Worm (Caenorhabditis elegans) whole organism, L4 larva: ENCODE results near the gene coh-3.

Experiments used
- F26F4.8 ChIP-seq: fragments of 200-800 bp; sonication (Bioruptor generic); conservative IDR thresholded peaks from 2 replicates; pipeline ENCODE4 v1.3.6; 2022; ENCODE audit warnings: missing genetic modification characterization, missing compliant biosample characterization
- F49E8.2 ChIP-seq: sonication (generic microtip); optimal IDR thresholded peaks from 2 replicates; lab custom pipeline; 2016; ENCODE audit warnings: missing compliant biosample characterization, mild to moderate bottlenecking, missing genetic modification characterization, borderline replicate concordance
- Y75B8A.6 ChIP-seq: fragments of 200-800 bp; sonication (Bioruptor generic); IDR thresholded peaks from 2 replicates; pipeline ENCODE4 v1.3.6; 2022; ENCODE audit warnings: missing genetic modification reagents, missing genetic modification characterization, missing compliant biosample characterization
- aha-1 ChIP-seq: fragments of 150-350 bp; peaks from one replicate; lab custom pipeline; 2014; ENCODE audit warnings: missing biosample characterization, missing genetic modification characterization
- ceh-62 ChIP-seq: sonication (generic microtip); optimal IDR thresholded peaks from 2 replicates; lab custom pipeline; 2017; ENCODE audit warnings: missing biosample characterization, missing genetic modification characterization
- cey-2 ChIP-seq: sonication (generic microtip); optimal IDR thresholded peaks from 3 replicates; lab custom pipeline; 2017; ENCODE audit warnings: missing genetic modification characterization, mild to moderate bottlenecking, missing compliant biosample characterization, antibody characterized with exemption, borderline replicate concordance; ENCODE audit not compliant: insufficient read depth
- daf-16 ChIP-seq, 3 experiments: sonication (generic microtip); optimal IDR thresholded peaks; 2 replicates each; lab custom pipeline; 2016 to 2017; ENCODE audit warnings: missing genetic modification characterization in 3 of 3, missing genetic modification reagents in 3 of 3, mild to moderate bottlenecking in 2 of 3, missing compliant biosample characterization in 2 of 3, missing biosample characterization in 1 of 3, moderate library complexity in 1 of 3
- dmd-6 ChIP-seq: fragments of 200-800 bp; sonication (Bioruptor generic); IDR thresholded peaks from 2 replicates; pipeline ENCODE4 v1.3.6; 2022; ENCODE audit warnings: missing genetic modification reagents, missing genetic modification characterization, missing compliant biosample characterization
- dve-1 ChIP-seq: sonication (generic microtip); optimal IDR thresholded peaks from 2 replicates; lab custom pipeline; 2017; ENCODE audit warnings: antibody characterized with exemption, mild to moderate bottlenecking, missing genetic modification characterization, missing compliant biosample characterization; ENCODE audit not compliant: insufficient read depth
- hlh-11 ChIP-seq: fragments of 200-800 bp; sonication (Bioruptor generic); optimal IDR thresholded peaks from 2 replicates; lab custom pipeline; 2018; ENCODE audit warnings: mild to moderate bottlenecking, missing genetic modification characterization, missing compliant biosample characterization
- hlh-30 ChIP-seq: sonication (generic microtip); optimal IDR thresholded peaks from 2 replicates; lab custom pipeline; 2017; ENCODE audit warnings: antibody characterized with exemption, mild to moderate bottlenecking, missing genetic modification characterization, missing compliant biosample characterization; ENCODE audit not compliant: insufficient read depth
- lin-15B ChIP-seq: fragments of 150-350 bp; sonication (generic microtip); optimal IDR thresholded peaks from 3 replicates; lab custom pipeline; 2014; ENCODE audit warnings: missing biosample characterization, missing genetic modification characterization
- lin-38 ChIP-seq: fragments of 200-800 bp; sonication (Bioruptor generic); IDR thresholded peaks from 2 replicates; pipeline ENCODE4 v1.3.6; 2022; ENCODE audit warnings: missing genetic modification reagents, missing genetic modification characterization, missing compliant biosample characterization
- lir-3 ChIP-seq: sonication (generic microtip); optimal IDR thresholded peaks from 2 replicates; lab custom pipeline; 2016; ENCODE audit warnings: mild to moderate bottlenecking, missing genetic modification characterization, missing compliant biosample characterization
- madf-5 ChIP-seq, 2 experiments: fragments of 200-800 bp; sonication (Bioruptor generic); IDR thresholded peaks; 2 replicates each; pipeline ENCODE4 v1.3.6; 2022; ENCODE audit warnings: missing compliant biosample characterization in 2 of 2, missing genetic modification characterization in 2 of 2
- mdl-1 ChIP-seq, 2 experiments: fragments of 150-350 bp in 1 of 2; sonication (generic microtip) in 1 of 2; optimal IDR thresholded peaks; 2 replicates each; lab custom pipeline; 2014 to 2017; ENCODE audit warnings: missing biosample characterization in 2 of 2, missing genetic modification characterization in 2 of 2
- mdt-29 ChIP-seq: fragments of 200-800 bp; sonication (Bioruptor generic); IDR thresholded peaks from 2 replicates; pipeline ENCODE4 v1.3.6; 2022; ENCODE audit warnings: missing genetic modification reagents, missing genetic modification characterization, missing compliant biosample characterization
- mep-1 ChIP-seq: fragments of 150-350 bp; sonication (generic microtip); optimal IDR thresholded peaks from 3 replicates; lab custom pipeline; 2014; ENCODE audit warnings: missing biosample characterization, missing genetic modification characterization
- mes-2 ChIP-seq: sonication (generic microtip); optimal IDR thresholded peaks from 2 replicates; lab custom pipeline; 2016; ENCODE audit warnings: missing genotype, mild to moderate bottlenecking, missing genetic modification characterization, missing compliant biosample characterization; ENCODE audit not compliant: poor library complexity, severe bottlenecking
- mxl-3 ChIP-seq: fragments of 200-800 bp; sonication (Bioruptor generic); optimal IDR thresholded peaks from 2 replicates; lab custom pipeline; 2018; ENCODE audit warnings: mild to moderate bottlenecking, missing genetic modification characterization, missing compliant biosample characterization
- nhr-25 ChIP-seq: sonication (generic microtip); optimal IDR thresholded peaks from 2 replicates; lab custom pipeline; 2017; ENCODE audit warnings: missing genetic modification characterization, mild to moderate bottlenecking, missing compliant biosample characterization, antibody characterized with exemption, moderate library complexity, borderline replicate concordance; ENCODE audit not compliant: insufficient read depth
- nhr-28 ChIP-seq: fragments of 150-350 bp; optimal IDR thresholded peaks from 2 replicates; lab custom pipeline; 2014; ENCODE audit warnings: missing biosample characterization, missing genetic modification characterization
- nhr-6 ChIP-seq: fragments of 150-350 bp; optimal IDR thresholded peaks from 2 replicates; lab custom pipeline; 2014; ENCODE audit warnings: missing biosample characterization, missing genetic modification characterization
- nhr-77 ChIP-seq: fragments of 150-350 bp; optimal IDR thresholded peaks from 2 replicates; lab custom pipeline; 2014; ENCODE audit warnings: missing biosample characterization, missing genetic modification characterization
- pqm-1 ChIP-seq: sonication (generic microtip); optimal IDR thresholded peaks from 2 replicates; lab custom pipeline; 2017; ENCODE audit warnings: missing biosample characterization, missing genetic modification characterization
- rbr-2 ChIP-seq: sonication (generic microtip); optimal IDR thresholded peaks from 2 replicates; lab custom pipeline; 2016; ENCODE audit warnings: missing genotype, missing genetic modification characterization, missing compliant biosample characterization
- snpc-1.2 ChIP-seq: fragments of 200-800 bp; sonication (Bioruptor generic); IDR thresholded peaks from 2 replicates; pipeline ENCODE4 v1.3.6; 2022; ENCODE audit warnings: missing genetic modification reagents, missing genetic modification characterization, missing compliant biosample characterization
- spr-1 ChIP-seq: sonication (generic microtip); optimal IDR thresholded peaks from 2 replicates; lab custom pipeline; 2016; ENCODE audit warnings: mild to moderate bottlenecking, missing genetic modification characterization, missing compliant biosample characterization
- tra-1 ChIP-seq: fragments of 200-800 bp; sonication (Bioruptor generic); IDR thresholded peaks from 2 replicates; pipeline ENCODE4 v1.3.6; 2022; ENCODE audit warnings: missing genetic modification reagents, missing genetic modification characterization, missing compliant biosample characterization
- unc-130 ChIP-seq: sonication (generic microtip); optimal IDR thresholded peaks from 2 replicates; lab custom pipeline; 2016; ENCODE audit warnings: missing genetic modification reagents, missing genetic modification characterization, missing compliant biosample characterization
- vab-7 ChIP-seq: fragments of 200-800 bp; sonication (Bioruptor generic); IDR thresholded peaks from 2 replicates; pipeline ENCODE4 v1.3.6; 2022; ENCODE audit warnings: missing genetic modification reagents, missing genetic modification characterization, missing compliant biosample characterization
- zag-1 ChIP-seq: fragments of 150-350 bp; optimal IDR thresholded peaks from 2 replicates; lab custom pipeline; 2014; ENCODE audit warnings: missing biosample characterization, missing genetic modification characterization
- zfp-3 ChIP-seq: fragments of 200-800 bp; sonication (Bioruptor generic); conservative IDR thresholded peaks from 2 replicates; pipeline ENCODE4 v1.3.6; 2022; ENCODE audit warnings: missing genetic modification reagents, missing genetic modification characterization, missing compliant biosample characterization

The coh-3 gene

DNA sequence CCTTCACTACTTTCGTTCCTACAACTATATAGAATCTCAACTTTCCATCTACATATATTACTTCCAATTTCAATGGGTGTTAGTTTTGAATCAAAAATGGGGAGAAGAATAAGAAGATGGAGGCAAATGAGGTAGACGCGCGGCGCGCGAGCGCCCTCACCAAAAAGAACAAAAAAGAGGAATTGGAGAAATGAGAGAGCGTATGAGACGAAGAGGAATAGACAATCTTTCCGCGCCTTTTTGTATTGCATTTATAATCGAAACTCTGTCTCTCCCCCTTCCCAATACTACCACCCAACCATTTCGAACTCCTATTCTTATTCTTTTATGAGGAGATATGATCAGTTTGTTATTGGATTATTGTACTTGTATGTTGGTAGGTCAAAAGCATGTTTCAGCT, 43.3 kb downstream of the coh-3 start:
- TF ChIP-seq nhr-6 (tag; lab: Kevin White, UChicago) (peak; percentile 33), tra-1 (no peak), mes-2 (tag; lab: Kevin White, UChicago) (peak; percentile 23), ceh-62 (no peak), Y75B8A.6 (no peak), nhr-25 (tag; lab: Kevin White, UChicago) (no peak), mdt-29 (GFP tag; lab: Robert Waterston, UW) (no peak), mep-1 (tag; lab: Kevin White, UChicago) (peak; percentile 24), lir-3 (tag; lab: Kevin White, UChicago) (no peak), lin-15B (tag; lab: Kevin White, UChicago) (no peak), F49E8.2 (tag; lab: Kevin White, UChicago) (no peak), lin-38 (GFP tag; lab: Robert Waterston, UW) (no peak), nhr-28 (tag; lab: Kevin White, UChicago) (peak; percentile 20)
- TF ChIP-seq, all 104 proteins: peak for 4

ce11 chrV:14501136-14501535, 43.9 kb downstream of the coh-3 start, which contains the start of gene R02D5.24:
R02D5.24 (plus strand) TSS chrV:14501340.
- no peak for TF ChIP-seq cey-2 (tag; lab: Kevin White, UChicago)
- TF ChIP-seq aha-1 (tag; lab: Kevin White, UChicago), result peak; percentile 64
- no peak for TF ChIP-seq spr-1
- TF ChIP-seq unc-130, result no peak
- TF ChIP-seq nhr-6 (tag; lab: Kevin White, UChicago), result peak; percentile 63

- TF ChIP-seq zag-1 (tag; lab: Kevin White, UChicago), result no peak
- no peak for TF ChIP-seq vab-7 (GFP tag; lab: Robert Waterston, UW)
- TF ChIP-seq tra-1, result 0 out of 2 replicates have a peak, but pooled peaks have one; percentile 22
- peak; percentile 44 for TF ChIP-seq hlh-30 (tag; lab: Kevin White, UChicago)
- TF ChIP-seq pqm-1 (tag; lab: Kevin White, UChicago), result peak; percentile 95
- TF ChIP-seq F26F4.8 (GFP tag; lab: Robert Waterston, UW), result no peak
- TF ChIP-seq dve-1 (tag; lab: Kevin White, UChicago), result peak; percentile 51
- TF ChIP-seq aha-1 (tag; lab: Kevin White, UChicago), result peak; percentile 94
- TF ChIP-seq snpc-1.2 (GFP tag; lab: Robert Waterston, UW), result no peak
- TF ChIP-seq nhr-6 (tag; lab: Kevin White, UChicago), result peak; percentile 76
- TF ChIP-seq lin-38 (GFP tag; lab: Robert Waterston, UW), result no peak
- TF ChIP-seq hlh-11, result peak; percentile 75
- peak; percentile 11 for TF ChIP-seq mes-2 (tag; lab: Kevin White, UChicago)
- no peak for TF ChIP-seq zfp-3 (GFP tag; lab: Robert Waterston, UW)
- TF ChIP-seq nhr-28 (tag; lab: Kevin White, UChicago), result peak; percentile 96
- peak; percentile 1 for TF ChIP-seq mxl-3 (GFP tag; lab: Kevin White, UChicago)
- no peak for TF ChIP-seq Y75B8A.6
- TF ChIP-seq daf-16 (GFP tag; optimal IDR thresholded peaks at IDR 0.05; lab: Kevin White, UChicago), result no peak
- peak; percentile 78 for TF ChIP-seq daf-16 (tag; optimal IDR thresholded peaks at IDR 0.05; lab: Kevin White, UChicago)
- TF ChIP-seq mdl-1 (tag; optimal IDR thresholded peaks at IDR 0.05; lab: Kevin White, UChicago), result peak in 1 of 2 experiments; percentile 38
- no peak for TF ChIP-seq rbr-2 (tag; lab: Kevin White, UChicago)
- no peak for TF ChIP-seq madf-5 (GFP tag; IDR thresholded peaks at IDR 0.05; lab: Robert Waterston, UW)
- peak; percentile 50; the same call in 1 of the 2 replicates for TF ChIP-seq dmd-6 (GFP tag; lab: Robert Waterston, UW)
- TF ChIP-seq nhr-77 (tag; lab: Kevin White, UChicago), result peak; percentile 68
- TF ChIP-seq mep-1 (tag; lab: Kevin White, UChicago), result peak; percentile 30
Measured at ce11 chrV:14503065-14503464, 45.8 kb downstream of the coh-3 start.
